Worm (Caenorhabditis elegans): ENCODE measurements around the gene twk-31.

- no peak for TF ChIP-seq zag-1 (tag; optimal IDR thresholded peaks at IDR 0.05)
- no peak for TF ChIP-seq ceh-82 (tag; optimal IDR thresholded peaks at IDR 0.05)
- no peak for TF ChIP-seq nhr-237 (tag; optimal IDR thresholded peaks at IDR 0.05)
- TF ChIP-seq lin-39 (tag; optimal IDR thresholded peaks at IDR 0.05) = peak; percentile 25
- peak; percentile 42 for TF ChIP-seq nfya-1 (tag; optimal IDR thresholded peaks at IDR 0.05; ENCODE audit: insufficient read depth)
- no peak for TF ChIP-seq nhr-11 (tag; optimal IDR thresholded peaks at IDR 0.05)
- no peak for TF ChIP-seq fos-1 (tag; optimal IDR thresholded peaks at IDR 0.05)
Observed at ce11 chrIII:11466420-11467188, 56.1 kb downstream of the twk-31 start.
